Worm (Caenorhabditis elegans): Measurements from ENCODE around the gene cht-3.

The cht-3 gene

ce11 chrIV:7023004-7023403, 19.6 kb downstream of the cht-3 start (continued):
- TF ChIP-seq nhr-42 (GFP tag; IDR thresholded peaks at IDR 0.05) (no peak), lsy-2 (tag; optimal IDR thresholded peaks at IDR 0.05) (peak in 1 of 2 experiments; percentile 78), mes-2 (tag; optimal IDR thresholded peaks at IDR 0.05; ENCODE audit: poor library complexity, severe bottlenecking) (peak; percentile 60), nhr-76 (tag; optimal IDR thresholded peaks at IDR 0.05) (no peak), ceh-28 (tag; optimal IDR thresholded peaks at IDR 0.05) (no peak), zip-11 (GFP tag; IDR thresholded peaks at IDR 0.05) (no peak), spr-3 (GFP tag; optimal IDR thresholded peaks at IDR 0.05) (no peak), F10B5.3 (tag; optimal IDR thresholded peaks at IDR 0.05) (no peak), ztf-11 (tag; optimal IDR thresholded peaks at IDR 0.05) (no peak), sdz-12 (GFP tag; optimal IDR thresholded peaks at IDR 0.05) (no peak), attf-4 (tag; optimal IDR thresholded peaks at IDR 0.05) (no peak), daf-12 (tag; optimal IDR thresholded peaks at IDR 0.05) (no peak), ctbp-1 (GFP tag; IDR thresholded peaks at IDR 0.05) (no peak), lir-3 (tag; optimal IDR thresholded peaks at IDR 0.05) (no peak), ceh-32 (tag; optimal IDR thresholded peaks at IDR 0.05; ENCODE audit: poor library complexity) (no peak), ama-1 (optimal IDR thresholded peaks at IDR 0.05) (no peak), fos-1 (tag; optimal IDR thresholded peaks at IDR 0.05) (no peak), saeg-2 (GFP tag; IDR thresholded peaks at IDR 0.05) (no peak), zfp-3 (GFP tag; conservative IDR thresholded peaks at IDR 0.05) (no peak), php-3 (GFP tag; IDR thresholded peaks at IDR 0.05) (no peak), cey-2 (tag; optimal IDR thresholded peaks at IDR 0.05; ENCODE audit: borderline replicate concordance, insufficient read depth) (no peak), lin-39 (tag; optimal IDR thresholded peaks at IDR 0.05) (no peak), hlh-30 (tag; optimal IDR thresholded peaks at IDR 0.05; ENCODE audit: insufficient read depth) (peak; percentile 98), jun-1 (tag; optimal IDR thresholded peaks at IDR 0.05) (no peak), pha-4 (GFP tag; IDR thresholded peaks at IDR 0.05) (no peak), pha-4 (tag; optimal IDR thresholded peaks at IDR 0.05) (peak; percentile 8), zip-2 (tag; optimal IDR thresholded peaks at IDR 0.05) (no peak), zag-1 (tag; optimal IDR thresholded peaks at IDR 0.05) (no peak), ceh-44 (GFP tag; IDR thresholded peaks at IDR 0.05) (no peak), hlh-11 (tag; optimal IDR thresholded peaks at IDR 0.05) (peak; percentile 79), lim-7 (GFP tag; IDR thresholded peaks at IDR 0.05) (no peak), daf-8 (GFP tag; IDR thresholded peaks at IDR 0.05) (no peak), nhr-111 (GFP tag; optimal IDR thresholded peaks at IDR 0.05) (no peak), nhr-25 (tag; optimal IDR thresholded peaks at IDR 0.05; ENCODE audit: borderline replicate concordance, insufficient read depth) (no peak), nhr-48 (tag; optimal IDR thresholded peaks at IDR 0.05) (no peak), T20F7.1 (GFP tag; optimal IDR thresholded peaks at IDR 0.05) (no peak), zfp-2 (tag; optimal IDR thresholded peaks at IDR 0.05) (no peak), F44E2.7 (GFP tag; IDR thresholded peaks at IDR 0.05) (no peak), nhr-237 (tag; optimal IDR thresholded peaks at IDR 0.05) (no peak), dmd-6 (GFP tag; IDR thresholded peaks at IDR 0.05) (peak; percentile 19; the same call in 1 of the 2 replicates), F49E8.2 (tag; optimal IDR thresholded peaks at IDR 0.05; ENCODE audit: borderline replicate concordance) (no peak), nhr-77 (tag; optimal IDR thresholded peaks at IDR 0.05) (no peak), nhr-6 (tag; optimal IDR thresholded peaks at IDR 0.05) (peak; percentile 76), Y105C5A.15 (GFP tag; IDR thresholded peaks at IDR 0.05) (no peak), ceh-62 (tag; optimal IDR thresholded peaks at IDR 0.05) (no peak), madf-5 (GFP tag; IDR thresholded peaks at IDR 0.05) (no peak), dpl-1 (GFP tag; optimal IDR thresholded peaks at IDR 0.05) (peak; percentile 28), aha-1 (tag) (no peak), Y48G9A.11 (GFP tag; IDR thresholded peaks at IDR 0.05) (no peak), ces-1 (GFP tag; optimal IDR thresholded peaks at IDR 0.05) (no peak), ZK546.5 (tag; optimal IDR thresholded peaks at IDR 0.05) (no peak), spr-1 (tag; optimal IDR thresholded peaks at IDR 0.05) (no peak), mep-1 (tag; optimal IDR thresholded peaks at IDR 0.05) (peak; percentile 71)
